Worm (Caenorhabditis elegans) whole organism, L4 larva: ENCODE measurements around the gene F38E9.6.

Source experiments
- T26A8.4 ChIP-seq: fragments of 200-800 bp; sonication (Bioruptor generic); IDR thresholded peaks from 2 replicates; pipeline ENCODE4 v1.3.6; 2022; ENCODE audit warnings: missing genetic modification characterization, missing compliant biosample characterization
- fkh-10 ChIP-seq: fragments of 150-350 bp; optimal IDR thresholded peaks from 2 replicates; lab custom pipeline; 2014; ENCODE audit warnings: missing biosample characterization, missing genetic modification reagents, missing genetic modification characterization
- lin-39 ChIP-seq: fragments of 150-350 bp; optimal IDR thresholded peaks from 2 replicates; lab custom pipeline; 2014; ENCODE audit warnings: missing biosample characterization, missing genetic modification reagents, missing genetic modification characterization
- madf-5 ChIP-seq, 2 experiments: fragments of 200-800 bp; sonication (Bioruptor generic); IDR thresholded peaks; 2 replicates each; pipeline ENCODE4 v1.3.6; 2022; ENCODE audit warnings: missing compliant biosample characterization in 2 of 2, missing genetic modification characterization in 2 of 2
- nhr-6 ChIP-seq: fragments of 150-350 bp; optimal IDR thresholded peaks from 2 replicates; lab custom pipeline; 2014; ENCODE audit warnings: missing biosample characterization, missing genetic modification characterization
- nhr-77 ChIP-seq: fragments of 150-350 bp; optimal IDR thresholded peaks from 2 replicates; lab custom pipeline; 2014; ENCODE audit warnings: missing biosample characterization, missing genetic modification characterization
- unc-62 ChIP-seq, 3 experiments: fragments of 150-350 bp in 1 of 3; sonication (generic microtip); optimal IDR thresholded peaks in 2 of 3; peaks in 1 of 3; 1 replicate in 1 of 3; 2 replicates in 2 of 3; lab custom pipeline; 2014 to 2017; ENCODE audit warnings: missing biosample characterization in 3 of 3, missing genetic modification characterization in 3 of 3, missing genetic modification reagents in 3 of 3, missing genotype in 1 of 3

DNA sequence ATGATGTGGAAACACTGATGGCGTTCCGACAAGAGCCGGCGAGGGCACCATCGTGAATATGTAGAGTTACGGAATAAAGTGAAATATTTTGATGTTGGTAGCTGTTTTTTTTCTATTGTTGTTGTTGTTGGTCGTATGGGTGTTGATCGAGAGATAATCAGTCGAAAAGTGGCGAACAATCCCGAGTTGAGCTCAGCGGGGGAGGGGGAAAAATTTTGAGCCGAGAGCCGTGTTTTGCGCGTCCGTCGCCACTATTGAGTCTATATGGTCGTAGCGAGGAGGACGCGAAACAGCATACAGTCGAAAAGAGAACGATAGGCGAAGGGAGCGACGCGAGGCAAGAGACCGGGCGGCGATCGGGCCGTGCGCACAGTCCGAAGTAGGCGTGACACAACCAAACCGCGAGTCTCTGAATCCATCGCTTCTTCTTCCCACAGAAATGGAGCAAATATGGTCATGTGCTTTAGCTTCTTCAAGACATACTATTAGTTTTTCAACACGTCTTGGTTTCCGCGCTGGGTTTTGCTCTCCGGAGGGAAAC, 15.4 kb upstream of the F38E9.6 start, which contains the start of gene eat-17:
- TF ChIP-seq madf-5 (GFP tag; IDR thresholded peaks at IDR 0.05; lab: Robert Waterston, UW): no peak
- no peak for TF ChIP-seq fkh-10
- no peak for TF ChIP-seq nhr-6 (tag; lab: Kevin White, UChicago)
- no peak for TF ChIP-seq nhr-77 (tag; lab: Kevin White, UChicago)
- no peak for TF ChIP-seq T26A8.4 (GFP tag; lab: Robert Waterston, UW)
- TF ChIP-seq lin-39 (tag; lab: Kevin White, UChicago): no peak
- no peak for TF ChIP-seq unc-62 (GFP tag; optimal IDR thresholded peaks at IDR 0.05 in 1 of 2; lab: Kevin White, UChicago)
- no peak for TF ChIP-seq unc-62 (tag; optimal IDR thresholded peaks at IDR 0.05; lab: Kevin White, UChicago)
